Fruit fly (Drosophila melanogaster) whole organism, prepupa: ENCODE results near the gene CG2975.
A peak's percentile ranks its signal among the peaks of the same experiment; 100 is the strongest.

Source experiments
- Blimp-1 ChIP-seq: fragments of 200-800 bp; sonication (Bioruptor generic); optimal IDR thresholded peaks from 3 replicates; lab custom pipeline; 2017; ENCODE audit warnings: missing biosample characterization, missing genetic modification characterization, mild to moderate bottlenecking, moderate library complexity, missing genetic modification reagents
- CG10631 ChIP-seq: fragments of 200-800 bp; sonication (Bioruptor generic); optimal IDR thresholded peaks from 2 replicates; lab custom pipeline; 2016; ENCODE audit warnings: missing biosample characterization, missing genetic modification characterization
- CG10669 ChIP-seq: fragments of 200-800 bp; sonication (Bioruptor generic); optimal IDR thresholded peaks from 3 replicates; lab custom pipeline; 2018; ENCODE audit warnings: missing biosample characterization, mild to moderate bottlenecking, missing genetic modification characterization, moderate library complexity
- CG11294 ChIP-seq: fragments of 200-800 bp; sonication (Bioruptor generic); IDR thresholded peaks from 2 replicates; pipeline ENCODE4 v1.3.6; 2022; ENCODE audit warnings: missing biosample characterization, missing genetic modification characterization
- CG11762 ChIP-seq: fragments of 200-800 bp; sonication (Bioruptor generic); optimal IDR thresholded peaks from 3 replicates; lab custom pipeline; 2016; ENCODE audit warnings: missing biosample characterization, missing genetic modification characterization; ENCODE audit not compliant: insufficient read depth
- CG11902 ChIP-seq: fragments of 200-800 bp; sonication (Bioruptor generic); optimal IDR thresholded peaks from 3 replicates; lab custom pipeline; 2016; ENCODE audit warnings: missing biosample characterization, missing genetic modification characterization
- CG15336 ChIP-seq: fragments of 200-800 bp; sonication (Bioruptor generic); IDR thresholded peaks from 2 replicates; pipeline ENCODE4 v1.3.6; 2022; ENCODE audit warnings: missing biosample characterization, missing genetic modification characterization
- CG1621 ChIP-seq: fragments of 200-800 bp; sonication (Bioruptor generic); optimal IDR thresholded peaks from 3 replicates; lab custom pipeline; 2018; ENCODE audit warnings: missing biosample characterization, mild to moderate bottlenecking, missing genetic modification characterization
- CG31627 ChIP-seq: fragments of 200-800 bp; sonication (Bioruptor generic); optimal IDR thresholded peaks from 3 replicates; lab custom pipeline; 2016; ENCODE audit warnings: missing biosample characterization, missing genetic modification characterization
- CG32006 ChIP-seq: fragments of 200-800 bp; sonication (Bioruptor generic); optimal IDR thresholded peaks from 3 replicates; lab custom pipeline; 2017; ENCODE audit warnings: missing biosample characterization, mild to moderate bottlenecking, missing genetic modification characterization
- CG34406 ChIP-seq: fragments of 200-800 bp; sonication (Bioruptor generic); optimal IDR thresholded peaks from 3 replicates; lab custom pipeline; 2016; ENCODE audit warnings: missing biosample characterization, missing genetic modification characterization
- CG4318 ChIP-seq: fragments of 200-800 bp; sonication (Bioruptor generic); optimal IDR thresholded peaks from 3 replicates; lab custom pipeline; 2017; ENCODE audit warnings: missing biosample characterization, mild to moderate bottlenecking, missing genetic modification characterization
- CG6276 ChIP-seq: fragments of 200-800 bp; sonication (Bioruptor generic); optimal IDR thresholded peaks from 2 replicates; lab custom pipeline; 2017; ENCODE audit warnings: missing biosample characterization, mild to moderate bottlenecking, missing genetic modification characterization
- CG6792 ChIP-seq: fragments of 200-800 bp; sonication (Bioruptor generic); optimal IDR thresholded peaks from 3 replicates; lab custom pipeline; 2016; ENCODE audit warnings: missing biosample characterization, missing genetic modification characterization
- CG6808 ChIP-seq: fragments of 200-800 bp; sonication (Bioruptor generic); optimal IDR thresholded peaks from 3 replicates; lab custom pipeline; 2017; ENCODE audit warnings: missing biosample characterization, missing genetic modification characterization, mild to moderate bottlenecking, moderate library complexity, missing genetic modification reagents
- CG6854 ChIP-seq: fragments of 200-800 bp; sonication (Bioruptor generic); optimal IDR thresholded peaks from 2 replicates; lab custom pipeline; 2017; ENCODE audit warnings: missing biosample characterization, mild to moderate bottlenecking, missing genetic modification characterization
- CG7368 ChIP-seq: fragments of 200-800 bp; sonication (Bioruptor generic); optimal IDR thresholded peaks from 3 replicates; lab custom pipeline; 2016; ENCODE audit warnings: missing biosample characterization, missing genetic modification characterization
- CG8319 ChIP-seq: fragments of 200-800 bp; sonication (Bioruptor generic); optimal IDR thresholded peaks from 3 replicates; lab custom pipeline; 2016; ENCODE audit warnings: missing biosample characterization, missing genetic modification characterization
- CG9139 ChIP-seq: fragments of 200-800 bp; sonication (Bioruptor generic); optimal IDR thresholded peaks from 3 replicates; lab custom pipeline; 2017; ENCODE audit warnings: missing biosample characterization, mild to moderate bottlenecking, missing genetic modification characterization
- Eip75B ChIP-seq: fragments of 200-800 bp; sonication (Bioruptor generic); optimal IDR thresholded peaks from 3 replicates; lab custom pipeline; 2016; ENCODE audit warnings: missing biosample characterization, missing genetic modification characterization
- Eip78C ChIP-seq: fragments of 200-800 bp; sonication (Bioruptor generic); peaks from one replicate; lab custom pipeline; 2016; ENCODE audit warnings: missing biosample characterization, missing genetic modification characterization
- Eip93F ChIP-seq: fragments of 200-800 bp; sonication (Bioruptor generic); optimal IDR thresholded peaks from 2 replicates; lab custom pipeline; 2016; ENCODE audit warnings: missing biosample characterization, mild to moderate bottlenecking, missing genetic modification characterization
- Ets21C ChIP-seq: fragments of 200-800 bp; sonication (Bioruptor generic); optimal IDR thresholded peaks from 3 replicates; lab custom pipeline; 2016; ENCODE audit warnings: missing biosample characterization, missing genetic modification characterization
- Ets96B ChIP-seq: fragments of 200-800 bp; optimal IDR thresholded peaks from 2 replicates; lab custom pipeline; 2019; ENCODE audit warnings: missing biosample characterization, mild to moderate bottlenecking, missing genetic modification characterization, moderate library complexity
- Gug ChIP-seq: fragments of 200-800 bp; sonication (Bioruptor generic); IDR thresholded peaks from 2 replicates; pipeline ENCODE4 v1.3.6; 2022; ENCODE audit warnings: missing biosample characterization, missing genetic modification characterization
- Hr39 ChIP-seq: fragments of 200-800 bp; sonication (Bioruptor generic); optimal IDR thresholded peaks from 2 replicates; lab custom pipeline; 2016; ENCODE audit warnings: missing biosample characterization, missing genetic modification characterization
- Lpt ChIP-seq: fragments of 200-800 bp; sonication (Bioruptor generic); optimal IDR thresholded peaks from 3 replicates; lab custom pipeline; 2016; ENCODE audit warnings: missing biosample characterization, missing genetic modification characterization
- Met ChIP-seq: fragments of 200-800 bp; sonication (Bioruptor generic); optimal IDR thresholded peaks from 3 replicates; lab custom pipeline; 2016; ENCODE audit warnings: missing biosample characterization, missing genetic modification characterization
- OdsH ChIP-seq: fragments of 200-800 bp; sonication (Bioruptor generic); optimal IDR thresholded peaks from 3 replicates; lab custom pipeline; 2016; ENCODE audit warnings: missing biosample characterization, missing genetic modification characterization
- Smox ChIP-seq: fragments of 200-800 bp; sonication (Bioruptor generic); optimal IDR thresholded peaks from 3 replicates; lab custom pipeline; 2016; ENCODE audit warnings: missing biosample characterization, missing genetic modification characterization
- Sox102F ChIP-seq: fragments of 200-800 bp; sonication (Bioruptor generic); optimal IDR thresholded peaks from 2 replicates; lab custom pipeline; 2016; ENCODE audit warnings: missing biosample characterization, mild to moderate bottlenecking, missing genetic modification characterization
- Sox14 ChIP-seq: fragments of 200-800 bp; sonication (Bioruptor generic); optimal IDR thresholded peaks from 3 replicates; lab custom pipeline; 2016; ENCODE audit warnings: missing biosample characterization, missing genetic modification characterization
- achi ChIP-seq: fragments of 200-800 bp; sonication (Bioruptor generic); optimal IDR thresholded peaks from 3 replicates; lab custom pipeline; 2016; ENCODE audit warnings: missing biosample characterization, missing genetic modification characterization
- acj6 ChIP-seq: fragments of 200-800 bp; sonication (Bioruptor generic); optimal IDR thresholded peaks from 3 replicates; lab custom pipeline; 2016; ENCODE audit warnings: missing biosample characterization, missing genetic modification characterization
- cyc ChIP-seq: fragments of 200-800 bp; sonication (Bioruptor generic); optimal IDR thresholded peaks from 3 replicates; lab custom pipeline; 2016; ENCODE audit warnings: missing biosample characterization, missing genetic modification characterization
- dsx ChIP-seq: fragments of 200-800 bp; optimal IDR thresholded peaks from 3 replicates; lab custom pipeline; 2019; ENCODE audit warnings: missing biosample characterization, mild to moderate bottlenecking, missing genetic modification characterization, moderate library complexity; ENCODE audit not compliant: poor library complexity, severe bottlenecking
- eg ChIP-seq: fragments of 200-800 bp; sonication (Bioruptor generic); IDR thresholded peaks from 3 replicates; pipeline ENCODE4 v1.3.6; 2022; ENCODE audit warnings: missing biosample characterization, missing genetic modification characterization
- fd59A ChIP-seq: fragments of 200-800 bp; sonication (Bioruptor generic); optimal IDR thresholded peaks from 2 replicates; lab custom pipeline; 2017; ENCODE audit warnings: missing biosample characterization, mild to moderate bottlenecking, missing genetic modification characterization, missing genetic modification reagents
- fd85E ChIP-seq: fragments of 200-800 bp; sonication (Bioruptor generic); optimal IDR thresholded peaks from 3 replicates; lab custom pipeline; 2016; ENCODE audit warnings: missing biosample characterization, missing genetic modification characterization
- fkh ChIP-seq: fragments of 200-800 bp; sonication (Bioruptor generic); optimal IDR thresholded peaks from 3 replicates; lab custom pipeline; 2017; ENCODE audit warnings: missing biosample characterization, mild to moderate bottlenecking, missing genetic modification characterization, moderate library complexity
- pdm3 ChIP-seq: fragments of 200-800 bp; sonication (Bioruptor generic); optimal IDR thresholded peaks from 3 replicates; lab custom pipeline; 2016; ENCODE audit warnings: missing biosample characterization, missing genetic modification characterization
- salr ChIP-seq, 2 experiments: fragments of 200-800 bp; sonication (Bioruptor generic); optimal IDR thresholded peaks; 3 replicates each; lab custom pipeline; 2016 to 2018; ENCODE audit warnings: missing biosample characterization in 2 of 2, missing genetic modification characterization in 2 of 2, mild to moderate bottlenecking in 1 of 2
- spab ChIP-seq: fragments of 200-800 bp; sonication (Bioruptor generic); optimal IDR thresholded peaks from 2 replicates; lab custom pipeline; 2017; ENCODE audit warnings: missing biosample characterization, mild to moderate bottlenecking, missing genetic modification characterization, missing genetic modification reagents
- ss ChIP-seq, 2 experiments: fragments of 200-800 bp; sonication (Bioruptor generic); optimal IDR thresholded peaks; 2 replicates in 1 of 2; 3 replicates in 1 of 2; lab custom pipeline; 2017 to 2018; ENCODE audit warnings: mild to moderate bottlenecking in 2 of 2, missing biosample characterization in 2 of 2, missing genetic modification characterization in 2 of 2, moderate library complexity in 1 of 2
- svp ChIP-seq: fragments of 200-800 bp; sonication (Bioruptor generic); peaks from one replicate; lab custom pipeline; 2016; ENCODE audit warnings: missing biosample characterization, missing genetic modification characterization
- topi ChIP-seq: fragments of 200-800 bp; sonication (Bioruptor generic); optimal IDR thresholded peaks from 3 replicates; lab custom pipeline; 2016; ENCODE audit warnings: missing biosample characterization, missing genetic modification characterization
- vri ChIP-seq: fragments of 200-800 bp; sonication (Bioruptor generic); optimal IDR thresholded peaks from 3 replicates; lab custom pipeline; 2016; ENCODE audit warnings: missing biosample characterization, mild to moderate bottlenecking, missing genetic modification characterization

Gene CG2975

DNA sequence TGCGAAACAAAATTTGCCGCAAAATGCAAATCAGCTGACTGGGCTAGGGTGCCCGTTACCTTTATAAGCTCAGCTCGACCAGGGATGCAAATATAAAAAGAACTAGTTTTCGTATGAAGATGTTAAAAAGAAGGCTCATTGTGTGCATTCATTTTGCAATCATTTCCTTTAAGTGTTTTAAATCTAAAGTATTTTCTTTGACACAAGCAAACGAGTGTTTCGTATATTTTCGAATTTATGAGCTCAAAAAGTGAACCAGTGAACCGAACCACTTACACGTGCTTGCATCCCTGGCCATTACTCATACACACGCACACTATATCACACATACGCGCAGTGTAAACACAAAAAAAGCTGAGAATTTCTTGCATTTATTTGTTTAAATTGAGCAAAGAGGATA lies 38.3 kb downstream of the CG2975 start, which contains the start of the genes Prx6a and Sbat (continued):
- TF ChIP-seq CG32006 (GFP tag; lab: Kevin White, UChicago) (peak; percentile 51), pdm3 (GFP tag; lab: Kevin White, UChicago) (peak; percentile 69), salr (GFP tag; optimal IDR thresholded peaks at IDR 0.05; lab: Kevin White, UChicago) (peak in 1 of 2 experiments; percentile 42), Hr39 (GFP tag; lab: Kevin White, UChicago) (peak; percentile 74), CG10631 (GFP tag; lab: Kevin White, UChicago) (peak; percentile 50), vri (GFP tag; lab: Kevin White, UChicago) (peak; percentile 2), dsx (GFP tag; lab: Kevin White, UChicago) (peak; percentile 55), Eip78C (GFP tag; lab: Kevin White, UChicago) (peak; percentile 76), CG1621 (tag; lab: Kevin White, UChicago) (peak; percentile 58), CG7368 (GFP tag; lab: Kevin White, UChicago) (peak; percentile 53), fkh (GFP tag; lab: Kevin White, UChicago) (peak; percentile 94), Sox102F (GFP tag; lab: Kevin White, UChicago) (peak; percentile 51), Gug (peak; percentile 63), eg (GFP tag; lab: Robert Waterston, UW) (peak; percentile 44; the same call in 1 of the 3 replicates)

DNA sequence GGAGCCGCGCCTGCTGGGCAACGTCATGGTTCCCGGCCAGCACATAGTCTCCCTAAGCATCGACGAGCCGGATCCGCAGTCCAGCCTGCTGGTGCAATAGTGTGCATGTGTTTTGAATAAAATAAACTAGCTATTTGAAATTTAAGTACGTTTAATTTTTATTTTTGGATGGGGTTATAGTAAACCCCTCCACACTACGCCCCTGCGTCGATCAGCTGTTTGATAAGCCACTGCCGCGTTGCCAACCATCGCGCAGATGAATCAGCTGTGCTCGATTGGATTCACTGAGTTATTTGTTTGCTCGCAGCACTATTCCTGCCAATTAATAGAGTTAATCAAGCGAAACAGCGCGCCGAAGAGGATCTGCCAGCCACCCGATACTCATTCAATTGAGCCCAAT lies 38.9 kb downstream of the CG2975 start, which contains the start of gene RabGGTb:
Gene RabGGTb, plus strand, starts transcription at position 254 of the 400 bp plus-strand sequence.
- no peak for TF ChIP-seq Lpt
- peak; percentile 17 for TF ChIP-seq CG10669 (GFP tag; lab: Kevin White, UChicago)
- peak; percentile 46 for TF ChIP-seq achi (GFP tag; lab: Kevin White, UChicago)
- peak; percentile 39 for TF ChIP-seq CG6792 (GFP tag; lab: Kevin White, UChicago)
- peak; percentile 50 for TF ChIP-seq cyc
- peak; percentile 15 for TF ChIP-seq CG11902 (GFP tag; lab: Kevin White, UChicago)
- TF ChIP-seq CG11294 (GFP tag; lab: Robert Waterston, UW): peak; percentile 33; the same call in 1 of the 2 replicates
- TF ChIP-seq salr (GFP tag; optimal IDR thresholded peaks at IDR 0.05; lab: Kevin White, UChicago): no peak
- TF ChIP-seq CG6854 (GFP tag; lab: Kevin White, UChicago): peak; percentile 29
- peak; percentile 52 for TF ChIP-seq Eip75B (GFP tag; lab: Kevin White, UChicago)
- peak in 1 of 2 experiments; percentile 12 for TF ChIP-seq ss (GFP tag; optimal IDR thresholded peaks at IDR 0.05; lab: Kevin White, UChicago)
- no peak for TF ChIP-seq spab (GFP tag; lab: Kevin White, UChicago)
- peak; percentile 44 for TF ChIP-seq Sox102F (GFP tag; lab: Kevin White, UChicago)
- TF ChIP-seq acj6 (GFP tag; lab: Kevin White, UChicago): peak; percentile 72
- peak; percentile 21 for TF ChIP-seq fd59A
- TF ChIP-seq CG1621 (tag; lab: Kevin White, UChicago): peak; percentile 34
- TF ChIP-seq Smox (GFP tag; lab: Kevin White, UChicago): peak; percentile 68
- peak; percentile 45 for TF ChIP-seq OdsH
- TF ChIP-seq pdm3 (GFP tag; lab: Kevin White, UChicago): peak; percentile 52
- TF ChIP-seq Met: peak; percentile 63
- TF ChIP-seq CG7368 (GFP tag; lab: Kevin White, UChicago): peak; percentile 12
- peak; percentile 25 for TF ChIP-seq Ets21C (GFP tag; lab: Kevin White, UChicago)
- TF ChIP-seq CG6808 (GFP tag; lab: Kevin White, UChicago): peak; percentile 35
- TF ChIP-seq Ets96B (tag; lab: Kevin White, UChicago): peak; percentile 21
- TF ChIP-seq CG4318 (GFP tag; lab: Kevin White, UChicago): no peak
- peak; percentile 54 for TF ChIP-seq topi (GFP tag; lab: Kevin White, UChicago)
- peak; percentile 48 for TF ChIP-seq CG34406 (GFP tag; lab: Kevin White, UChicago)
- peak; percentile 46 for TF ChIP-seq CG10631 (GFP tag; lab: Kevin White, UChicago)
- no peak for TF ChIP-seq fd85E (GFP tag; lab: Kevin White, UChicago)
- no peak for TF ChIP-seq Eip93F (GFP tag; lab: Kevin White, UChicago)
- no peak for TF ChIP-seq CG9139
- peak; percentile 77 for TF ChIP-seq Hr39 (GFP tag; lab: Kevin White, UChicago)
- TF ChIP-seq CG11762 (GFP tag; lab: Kevin White, UChicago): peak; percentile 39
- peak; percentile 56 for TF ChIP-seq CG32006 (GFP tag; lab: Kevin White, UChicago)
- TF ChIP-seq Sox14 (GFP tag; lab: Kevin White, UChicago): peak; percentile 57
- TF ChIP-seq eg (GFP tag; lab: Robert Waterston, UW): peak; percentile 85
- TF ChIP-seq CG15336 (GFP tag; lab: Robert Waterston, UW): peak; percentile 60
- TF ChIP-seq vri (GFP tag; lab: Kevin White, UChicago): peak; percentile 22
- peak; percentile 1 for TF ChIP-seq CG8319 (GFP tag; lab: Kevin White, UChicago)
- peak; percentile 60 for TF ChIP-seq CG31627 (GFP tag; lab: Kevin White, UChicago)
- TF ChIP-seq Blimp-1 (GFP tag; lab: Kevin White, UChicago): no peak
- TF ChIP-seq CG6276 (GFP tag; lab: Kevin White, UChicago): peak; percentile 21
- TF ChIP-seq svp: peak; percentile 80
